Worm (Caenorhabditis elegans) whole organism, L3 larva: Measurements from ENCODE around the gene rad-54.L2.

Source experiments
- elt-2 ChIP-seq: sonication (generic microtip); optimal IDR thresholded peaks from 2 replicates; lab custom pipeline; 2016; ENCODE audit warnings: missing genetic modification reagents, mild to moderate bottlenecking, missing genetic modification characterization, missing compliant biosample characterization
- elt-3 ChIP-seq, 3 experiments: fragments of 150-350 bp in 1 of 3; sonication (generic microtip) in 2 of 3; optimal IDR thresholded peaks; 2 replicates in 2 of 3; 4 replicates in 1 of 3; lab custom pipeline; 2014 to 2017; ENCODE audit warnings: missing biosample characterization in 3 of 3, missing genetic modification characterization in 3 of 3
- hmg-11 ChIP-seq: sonication (generic microtip); optimal IDR thresholded peaks from 2 replicates; lab custom pipeline; 2016; ENCODE audit warnings: missing genetic modification characterization, missing compliant biosample characterization
- jun-1 ChIP-seq: fragments of 150-350 bp; optimal IDR thresholded peaks from 2 replicates; lab custom pipeline; 2014; ENCODE audit warnings: missing biosample characterization, missing genetic modification reagents, missing genetic modification characterization
- pha-4 ChIP-seq: fragments of 150-350 bp; optimal IDR thresholded peaks from 2 replicates; lab custom pipeline; 2014; ENCODE audit warnings: missing biosample characterization, missing genetic modification reagents, missing genetic modification characterization
- unc-39 ChIP-seq: sonication (generic microtip); optimal IDR thresholded peaks from 4 replicates; lab custom pipeline; 2017; ENCODE audit warnings: missing biosample characterization, missing genetic modification characterization
- unc-62 ChIP-seq: fragments of 150-350 bp; sonication (generic microtip); optimal IDR thresholded peaks from 4 replicates; lab custom pipeline; 2014; ENCODE audit warnings: missing biosample characterization, missing genetic modification reagents, missing genetic modification characterization

DNA sequence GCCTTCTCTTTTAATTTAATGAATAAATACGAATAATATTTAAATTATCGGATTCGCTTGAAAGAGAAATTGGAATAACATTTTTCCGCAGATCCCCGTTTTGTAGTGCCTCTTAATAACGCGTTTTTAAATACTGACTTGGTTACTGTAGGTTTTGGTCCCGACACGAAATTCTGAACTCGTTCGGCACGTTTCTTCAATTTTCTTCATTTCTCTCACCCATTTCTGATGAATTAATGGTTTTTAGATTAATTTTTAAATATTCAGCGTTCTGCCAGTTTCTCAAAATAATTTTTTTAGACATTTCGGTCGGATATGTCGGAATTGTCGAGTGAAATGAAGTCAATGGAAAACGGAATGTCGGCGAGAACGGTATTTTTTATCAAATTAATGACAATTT lies 7.5 kb downstream of the rad-54.L2 start, which contains the start of gene C27B7.5:
- no peak for TF ChIP-seq jun-1 (tag; lab: Kevin White, UChicago)
- peak; percentile 12 for TF ChIP-seq elt-2 (tag; lab: Kevin White, UChicago)
- TF ChIP-seq unc-62, result no peak
- no peak for TF ChIP-seq pha-4 (tag; lab: Kevin White, UChicago)
- TF ChIP-seq unc-39, result no peak
- TF ChIP-seq elt-3 (tag; optimal IDR thresholded peaks at IDR 0.05; lab: Kevin White, UChicago), result no peak
- TF ChIP-seq hmg-11 (tag; lab: Kevin White, UChicago), result no peak
